Worm (Caenorhabditis elegans) whole organism, young adult: ENCODE data around the gene msp-10.

Experiments used
- F37B4.10 ChIP-seq: fragments of 200-800 bp; sonication (Bioruptor generic); IDR thresholded peaks from 2 replicates; pipeline ENCODE4 v1.3.6; 2022; ENCODE audit warnings: missing genetic modification characterization, missing compliant biosample characterization
- Y53F4B.3 ChIP-seq: fragments of 200-800 bp; sonication (Bioruptor generic); IDR thresholded peaks from 2 replicates; pipeline ENCODE4 v1.3.6; 2022; ENCODE audit warnings: missing genetic modification reagents, missing genetic modification characterization, missing compliant biosample characterization
- ceh-58 ChIP-seq: fragments of 200-800 bp; sonication (Bioruptor generic); IDR thresholded peaks from 2 replicates; pipeline ENCODE4 v1.3.6; 2022; ENCODE audit warnings: missing genetic modification characterization, missing compliant biosample characterization
- die-1 ChIP-seq: sonication (generic microtip); optimal IDR thresholded peaks from 2 replicates; lab custom pipeline; 2016; ENCODE audit warnings: missing genotype, mild to moderate bottlenecking, missing genetic modification characterization, missing compliant biosample characterization
- efl-1 ChIP-seq: fragments of 150-350 bp; optimal IDR thresholded peaks from 2 replicates; lab custom pipeline; 2014; ENCODE audit warnings: missing biosample characterization, missing genetic modification reagents, missing genetic modification characterization
- lin-35 ChIP-seq, 3 experiments: fragments of 150-350 bp in 2 of 3; sonication (generic microtip) in 1 of 3; optimal IDR thresholded peaks; 2 replicates each; lab custom pipeline; 2014 to 2018; ENCODE audit warnings: missing biosample characterization in 3 of 3, missing genetic modification characterization in 3 of 3, missing genetic modification reagents in 3 of 3
- nfya-1 ChIP-seq: sonication (generic microtip); optimal IDR thresholded peaks from 2 replicates; lab custom pipeline; 2017; ENCODE audit warnings: antibody characterized with exemption, missing compliant biosample characterization, missing genetic modification characterization, borderline replicate concordance; ENCODE audit not compliant: insufficient read depth
- sdz-38 ChIP-seq: sonication (generic microtip); optimal IDR thresholded peaks from 2 replicates; lab custom pipeline; 2016; ENCODE audit warnings: missing genotype, missing genetic modification characterization, missing compliant biosample characterization
- snpc-4 ChIP-seq, 5 experiments: fragments of 150-350 bp in 1 of 5; sonication (generic microtip) in 4 of 5; optimal IDR thresholded peaks; 2 replicates each; lab custom pipeline; 2014 to 2018; ENCODE audit warnings: missing genetic modification characterization in 5 of 5, missing biosample characterization in 3 of 5, antibody characterized with exemption in 2 of 5, mild to moderate bottlenecking in 2 of 5, missing compliant biosample characterization in 2 of 5, missing genotype in 2 of 5, moderate library complexity in 2 of 5, missing genetic modification reagents in 1 of 5
- unc-62 ChIP-seq: fragments of 150-350 bp; optimal IDR thresholded peaks from 2 replicates; lab custom pipeline; 2014; ENCODE audit warnings: missing biosample characterization, missing genetic modification reagents, missing genetic modification characterization

ce11 chrIV:9843760-9844159 lies 6.3 kb downstream of the msp-10 start, which contains the start of gene nspd-2:
- TF ChIP-seq nfya-1 (tag; lab: Kevin White, UChicago) (no peak), efl-1 (GFP tag; lab: Kevin White, UChicago) (no peak), die-1 (tag; lab: Kevin White, UChicago) (no peak), unc-62 (GFP tag; lab: Kevin White, UChicago) (no peak), lin-35 (GFP tag; optimal IDR thresholded peaks at IDR 0.05; lab: Kevin White, UChicago) (no peak), snpc-4 (GFP tag; optimal IDR thresholded peaks at IDR 0.05; lab: Kevin White, UChicago) (no peak), snpc-4 (tag; optimal IDR thresholded peaks at IDR 0.05; lab: Kevin White, UChicago) (no peak), sdz-38 (no peak), ceh-58 (GFP tag; lab: Robert Waterston, UW) (no peak), F37B4.10 (GFP tag; lab: Robert Waterston, UW) (no peak), Y53F4B.3 (GFP tag; lab: Robert Waterston, UW) (no peak)
